Worm (Caenorhabditis elegans) whole organism, young adult: ENCODE data around the gene snt-6.

Experiments used
- T26A5.8 ChIP-seq: sonication (generic microtip); optimal IDR thresholded peaks from 2 replicates; lab custom pipeline; 2016; ENCODE audit warnings: missing genetic modification characterization, missing compliant biosample characterization
- ama-1 ChIP-seq, 3 experiments: fragments of 150-350 bp in 1 of 3; sonication (generic microtip) in 2 of 3; optimal IDR thresholded peaks; 2 replicates each; lab custom pipeline; 2014 to 2018; ENCODE audit warnings: missing biosample characterization in 2 of 3, missing genetic modification characterization in 2 of 3, missing genetic modification reagents in 2 of 3
- fkh-3 ChIP-seq: sonication (generic microtip); optimal IDR thresholded peaks from 2 replicates; lab custom pipeline; 2016; ENCODE audit warnings: mild to moderate bottlenecking, missing genetic modification characterization, missing compliant biosample characterization
- him-1 ChIP-seq: sonication (generic microtip); optimal IDR thresholded peaks from 2 replicates; lab custom pipeline; 2016; ENCODE audit warnings: missing genotype, missing genetic modification reagents, missing genetic modification characterization, missing compliant biosample characterization
- nhr-27 ChIP-seq: fragments of 200-800 bp; sonication (Bioruptor generic); optimal IDR thresholded peaks from 2 replicates; lab custom pipeline; 2018; ENCODE audit warnings: mild to moderate bottlenecking, missing genetic modification characterization, moderate library complexity, missing compliant biosample characterization
- rec-8 ChIP-seq, 2 experiments: sonication (generic microtip); optimal IDR thresholded peaks; 2 replicates each; lab custom pipeline; 2016; ENCODE audit warnings: mild to moderate bottlenecking in 2 of 2, missing genetic modification characterization in 2 of 2, missing genetic modification reagents in 2 of 2, missing genotype in 2 of 2, missing biosample characterization in 1 of 2, missing compliant biosample characterization in 1 of 2, moderate library complexity in 1 of 2

- no peak for TF ChIP-seq him-1 (tag; lab: Kevin White, UChicago)
- no peak for TF ChIP-seq ama-1 (optimal IDR thresholded peaks at IDR 0.05; lab: Kevin White, UChicago)
- no peak for TF ChIP-seq ama-1 (GFP tag; optimal IDR thresholded peaks at IDR 0.05; lab: Kevin White, UChicago)
- no peak for TF ChIP-seq rec-8 (tag; optimal IDR thresholded peaks at IDR 0.05; lab: Kevin White, UChicago)
- TF ChIP-seq fkh-3 (tag; lab: Kevin White, UChicago): no peak
- no peak for TF ChIP-seq T26A5.8 (tag; lab: Kevin White, UChicago)
- TF ChIP-seq nhr-27: no peak
Measured at ce11 chrII:709081-709480, 40.9 kb downstream of the snt-6 start, which contains the start of gene T02H6.1.
